Worm (Caenorhabditis elegans): ENCODE measurements around the gene ham-2.
A peak's percentile ranks its signal among the peaks of the same experiment; 100 is the strongest.

The ham-2 gene

ce11 chrX:4534112-4534511, 20.4 kb upstream of the ham-2 start:
- no peak for TF ChIP-seq zip-8 (tag; optimal IDR thresholded peaks at IDR 0.05)
- TF ChIP-seq ham-2 (GFP tag; optimal IDR thresholded peaks at IDR 0.05), result no peak
- no peak for TF ChIP-seq flh-1 (GFP tag; optimal IDR thresholded peaks at IDR 0.05)
- TF ChIP-seq drap-1 (GFP tag; optimal IDR thresholded peaks at IDR 0.05), result no peak
- no peak for TF ChIP-seq snpc-4 (tag; optimal IDR thresholded peaks at IDR 0.05)
- no peak for TF ChIP-seq M03D4.4 (tag; optimal IDR thresholded peaks at IDR 0.05)
- TF ChIP-seq elt-3 (tag; optimal IDR thresholded peaks at IDR 0.05), result no peak
- no peak for TF ChIP-seq ceh-43 (GFP tag; optimal IDR thresholded peaks at IDR 0.05)
- TF ChIP-seq hlh-1 (tag; optimal IDR thresholded peaks at IDR 0.05), result no peak

DNA sequence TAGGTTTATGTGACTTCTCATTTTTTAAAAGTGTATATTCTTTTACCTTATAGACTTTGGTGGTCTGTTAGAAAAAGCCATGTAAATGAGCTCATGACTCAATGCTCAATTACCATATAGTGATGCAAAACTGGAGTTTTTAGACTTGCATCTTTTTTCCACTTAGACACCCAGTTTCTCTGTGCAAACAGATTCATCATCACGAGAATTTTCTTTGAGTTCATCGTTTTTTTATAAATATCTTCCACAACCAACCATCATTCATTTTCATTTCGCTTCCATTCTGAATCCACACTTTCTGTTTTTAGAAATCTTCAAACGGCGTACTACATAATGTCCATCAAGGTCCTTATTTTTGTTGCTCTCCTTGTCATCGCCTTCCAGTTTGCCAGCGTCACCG, 9.9 kb upstream of the ham-2 start, which contains the start of gene C07A12.2:
Gene C07A12.2, plus strand, starts transcription at position 301 of the 400 bp plus-strand sequence.
- TF ChIP-seq drap-1 (GFP tag; optimal IDR thresholded peaks at IDR 0.05) (no peak), bed-3 (GFP tag; optimal IDR thresholded peaks at IDR 0.05) (no peak), nhr-12 (tag; optimal IDR thresholded peaks at IDR 0.05) (no peak), lin-32 (GFP tag; optimal IDR thresholded peaks at IDR 0.05) (no peak)

DNA sequence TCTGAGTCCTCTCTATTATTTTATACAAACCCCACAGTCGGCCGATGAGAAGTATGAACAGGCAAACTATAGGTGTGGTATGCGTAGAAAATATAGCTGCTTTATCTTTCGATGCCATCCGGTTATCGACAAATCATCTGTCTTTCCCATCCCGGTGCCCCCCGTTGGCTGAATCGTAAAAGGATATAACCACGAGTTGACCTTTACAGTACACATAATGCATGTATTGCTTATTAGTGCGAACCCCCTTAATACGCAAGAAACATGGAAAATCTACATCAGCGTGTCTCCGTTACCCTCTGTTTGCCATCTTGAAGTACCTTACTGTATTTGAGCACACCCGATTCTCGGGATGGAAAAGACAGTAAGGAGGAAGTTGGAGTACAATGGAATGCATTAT, 5.6 kb upstream of the ham-2 start:
- TF ChIP-seq ceh-83 (GFP tag; optimal IDR thresholded peaks at IDR 0.05) (no peak), ham-2 (GFP tag; optimal IDR thresholded peaks at IDR 0.05) (peak; percentile 78), nhr-2 (tag; optimal IDR thresholded peaks at IDR 0.05) (peak; percentile 58), ceh-39 (tag; optimal IDR thresholded peaks at IDR 0.05) (no peak), lsy-2 (tag; optimal IDR thresholded peaks at IDR 0.05) (no peak), flh-1 (GFP tag; optimal IDR thresholded peaks at IDR 0.05) (no peak), elt-1 (tag; optimal IDR thresholded peaks at IDR 0.05; ENCODE audit: borderline replicate concordance, insufficient read depth) (peak; percentile 50)

DNA sequence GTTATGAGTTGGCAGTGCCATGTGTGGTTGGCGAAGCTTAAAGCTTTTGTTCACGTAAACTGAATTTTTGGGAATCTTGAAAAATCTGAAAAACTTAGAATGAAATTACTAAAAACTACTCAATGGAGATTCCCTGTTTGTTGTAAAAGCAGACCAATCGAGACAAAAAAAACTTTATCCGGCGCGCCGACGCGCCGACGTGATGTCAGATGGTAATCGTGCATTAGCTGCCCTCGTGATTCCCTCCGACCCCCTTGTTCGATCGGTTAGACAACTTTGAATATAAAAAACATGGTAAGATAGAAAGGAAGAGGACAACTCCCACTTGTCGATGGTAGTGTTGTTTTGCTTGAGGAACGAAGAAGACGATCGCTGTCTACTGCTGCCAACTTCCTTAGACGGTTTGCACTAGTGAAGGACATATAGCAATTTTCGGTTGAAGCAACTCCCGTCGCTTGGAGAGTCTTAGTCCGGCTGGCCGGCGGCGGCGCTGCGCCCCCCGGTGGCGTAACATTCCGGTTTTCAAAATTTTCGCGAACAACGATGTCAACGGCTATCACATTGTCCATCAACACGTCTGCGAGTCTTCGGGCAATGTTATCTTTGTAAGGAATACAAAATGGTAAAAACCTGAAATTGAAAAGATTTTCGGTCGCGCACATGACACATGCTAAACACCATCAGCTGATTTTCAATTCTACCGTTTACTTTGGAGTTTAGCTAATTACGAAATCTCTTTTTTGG, 4.5 kb upstream of the ham-2 start, which contains the start of gene C07A12.18:
Gene C07A12.18, minus strand, starts transcription at position 51 of the 744 bp plus-strand sequence.
- no peak for TF ChIP-seq elt-1 (tag; optimal IDR thresholded peaks at IDR 0.05; ENCODE audit: borderline replicate concordance, insufficient read depth)
- no peak for TF ChIP-seq bed-3 (GFP tag; optimal IDR thresholded peaks at IDR 0.05)
- TF ChIP-seq ham-2 (GFP tag; optimal IDR thresholded peaks at IDR 0.05), result peak; percentile 11

- TF ChIP-seq lin-13 (tag; optimal IDR thresholded peaks at IDR 0.05), result no peak
- TF ChIP-seq ham-2 (GFP tag; optimal IDR thresholded peaks at IDR 0.05), result peak; percentile 99
- TF ChIP-seq nhr-28 (tag; optimal IDR thresholded peaks at IDR 0.05), result no peak
- TF ChIP-seq unc-39 (tag; optimal IDR thresholded peaks at IDR 0.05), result no peak
- peak; percentile 81 for TF ChIP-seq elt-1 (tag; optimal IDR thresholded peaks at IDR 0.05; ENCODE audit: borderline replicate concordance, insufficient read depth)
- TF ChIP-seq zip-8 (tag; optimal IDR thresholded peaks at IDR 0.05), result peak; percentile 75
Observed at ce11 chrX:4550987-4551386, 3.5 kb upstream of the ham-2 start.

- TF ChIP-seq elt-1 (tag; optimal IDR thresholded peaks at IDR 0.05; ENCODE audit: borderline replicate concordance, insufficient read depth), result peak; percentile 86
- TF ChIP-seq lin-13 (tag; optimal IDR thresholded peaks at IDR 0.05), result no peak
- TF ChIP-seq ham-2 (GFP tag; optimal IDR thresholded peaks at IDR 0.05), result peak; percentile 100
- no peak for TF ChIP-seq nhr-12 (tag; optimal IDR thresholded peaks at IDR 0.05)
- TF ChIP-seq unc-62 (GFP tag; optimal IDR thresholded peaks at IDR 0.05), result peak; percentile 10
Observed at ce11 chrX:4553033-4553432, 1.5 kb upstream of the ham-2 start.

ce11 chrX:4553491-4553890, 994 bp upstream of the ham-2 start:
- no peak for TF ChIP-seq drap-1 (GFP tag; optimal IDR thresholded peaks at IDR 0.05)
- no peak for TF ChIP-seq nhr-28 (tag; optimal IDR thresholded peaks at IDR 0.05)
- no peak for TF ChIP-seq ham-2 (GFP tag; optimal IDR thresholded peaks at IDR 0.05)
- no peak for TF ChIP-seq ceh-83 (GFP tag; optimal IDR thresholded peaks at IDR 0.05)
- no peak for TF ChIP-seq mls-2 (tag; optimal IDR thresholded peaks at IDR 0.05)
- no peak for TF ChIP-seq ztf-11 (tag; optimal IDR thresholded peaks at IDR 0.05)
- TF ChIP-seq mab-5 (tag; optimal IDR thresholded peaks at IDR 0.05), result no peak
- no peak for TF ChIP-seq flh-1 (GFP tag; optimal IDR thresholded peaks at IDR 0.05)
- TF ChIP-seq nhr-12 (tag; optimal IDR thresholded peaks at IDR 0.05), result no peak
- no peak for TF ChIP-seq elt-3 (tag; optimal IDR thresholded peaks at IDR 0.05)
- no peak for TF ChIP-seq lin-32 (GFP tag; optimal IDR thresholded peaks at IDR 0.05)
- no peak for TF ChIP-seq tbx-8 (GFP tag; optimal IDR thresholded peaks at IDR 0.05)
- TF ChIP-seq sptf-1 (tag; optimal IDR thresholded peaks at IDR 0.05), result no peak
- TF ChIP-seq bed-3 (GFP tag; optimal IDR thresholded peaks at IDR 0.05), result no peak
- TF ChIP-seq mep-1 (tag; optimal IDR thresholded peaks at IDR 0.05), result no peak
- no peak for TF ChIP-seq lsy-2 (tag; optimal IDR thresholded peaks at IDR 0.05)

Measured in whole organism, mixed stage, embryonic.